Worm (Caenorhabditis elegans) whole organism, young adult: ENCODE measurements around the gene sde-2.

ENCODE experiments used
- B0019.2 ChIP-seq: fragments of 200-800 bp; sonication (Bioruptor generic); conservative IDR thresholded peaks from 2 replicates; pipeline ENCODE4 v1.3.6; 2022; ENCODE audit warnings: missing genetic modification reagents, missing genetic modification characterization, missing compliant biosample characterization
- B0035.1 ChIP-seq: sonication (generic microtip); optimal IDR thresholded peaks from 2 replicates; lab custom pipeline; 2016; ENCODE audit warnings: missing genetic modification characterization, mild to moderate bottlenecking, missing compliant biosample characterization, missing genotype, missing genetic modification reagents
- C17E4.6 ChIP-seq: fragments of 200-800 bp; sonication (Bioruptor generic); IDR thresholded peaks from 2 replicates; pipeline ENCODE4 v1.3.6; 2022; ENCODE audit warnings: missing genetic modification reagents, missing genetic modification characterization, missing compliant biosample characterization
- F10E7.11 ChIP-seq: sonication (generic microtip); optimal IDR thresholded peaks from 2 replicates; lab custom pipeline; 2017; ENCODE audit warnings: mild to moderate bottlenecking, missing genetic modification characterization, moderate library complexity, missing compliant biosample characterization
- F33H1.4 ChIP-seq: fragments of 200-800 bp; sonication (Bioruptor generic); IDR thresholded peaks from 2 replicates; pipeline ENCODE4 v1.3.6; 2022; ENCODE audit warnings: missing genetic modification reagents, missing genetic modification characterization, missing compliant biosample characterization
- F37B4.10 ChIP-seq: fragments of 200-800 bp; sonication (Bioruptor generic); IDR thresholded peaks from 2 replicates; pipeline ENCODE4 v1.3.6; 2022; ENCODE audit warnings: missing genetic modification characterization, missing compliant biosample characterization
- F39B2.1 ChIP-seq: fragments of 200-800 bp; sonication (Bioruptor generic); IDR thresholded peaks from 2 replicates; pipeline ENCODE4 v1.3.6; 2022; ENCODE audit warnings: missing genetic modification reagents, missing genetic modification characterization, missing compliant biosample characterization
- F55B11.4 ChIP-seq: sonication (generic microtip); optimal IDR thresholded peaks from 2 replicates; lab custom pipeline; 2016; ENCODE audit warnings: missing compliant biosample characterization, missing genetic modification characterization, borderline replicate concordance; ENCODE audit not compliant: insufficient read depth
- F57C9.4 ChIP-seq: sonication (generic microtip); optimal IDR thresholded peaks from 2 replicates; lab custom pipeline; 2017; ENCODE audit warnings: mild to moderate bottlenecking, missing genetic modification characterization, missing compliant biosample characterization
- Y53F4B.3 ChIP-seq: fragments of 200-800 bp; sonication (Bioruptor generic); IDR thresholded peaks from 2 replicates; pipeline ENCODE4 v1.3.6; 2022; ENCODE audit warnings: missing genetic modification reagents, missing genetic modification characterization, missing compliant biosample characterization
- Y53G8AR.9 ChIP-seq: fragments of 200-800 bp; sonication (Bioruptor generic); conservative IDR thresholded peaks from 2 replicates; pipeline ENCODE4 v1.3.6; 2022; ENCODE audit warnings: missing genetic modification reagents, missing genetic modification characterization, missing compliant biosample characterization
- ZK185.1 ChIP-seq: sonication (generic microtip); optimal IDR thresholded peaks from 2 replicates; lab custom pipeline; 2016; ENCODE audit warnings: mild to moderate bottlenecking, missing genetic modification characterization, missing compliant biosample characterization; ENCODE audit not compliant: poor library complexity, severe bottlenecking
- akir-1 ChIP-seq: fragments of 200-800 bp; sonication (Bioruptor generic); optimal IDR thresholded peaks from 2 replicates; lab custom pipeline; 2018; ENCODE audit warnings: mild to moderate bottlenecking, missing genetic modification characterization, moderate library complexity, missing compliant biosample characterization
- ama-1 ChIP-seq, 3 experiments: fragments of 150-350 bp in 1 of 3; sonication (generic microtip) in 2 of 3; optimal IDR thresholded peaks; 2 replicates each; lab custom pipeline; 2014 to 2018; ENCODE audit warnings: missing biosample characterization in 2 of 3, missing genetic modification characterization in 2 of 3, missing genetic modification reagents in 2 of 3
- attf-3 ChIP-seq: fragments of 200-800 bp; sonication (Bioruptor generic); conservative IDR thresholded peaks from 2 replicates; pipeline ENCODE4 v1.3.6; 2022; ENCODE audit warnings: missing genetic modification reagents, missing genetic modification characterization, missing compliant biosample characterization
- attf-6 ChIP-seq: fragments of 200-800 bp; sonication (Bioruptor generic); IDR thresholded peaks from 2 replicates; pipeline ENCODE4 v1.3.6; 2022; ENCODE audit warnings: missing genetic modification reagents, missing genetic modification characterization, missing compliant biosample characterization
- bed-2 ChIP-seq: fragments of 200-800 bp; sonication (Bioruptor generic); IDR thresholded peaks from 2 replicates; pipeline ENCODE4 v1.3.6; 2022; ENCODE audit warnings: missing genetic modification reagents, missing genetic modification characterization, missing compliant biosample characterization
- ceh-27 ChIP-seq: fragments of 200-800 bp; sonication (Bioruptor generic); optimal IDR thresholded peaks from 2 replicates; lab custom pipeline; 2018; ENCODE audit warnings: mild to moderate bottlenecking, missing genetic modification characterization, moderate library complexity, missing compliant biosample characterization
- ceh-40 ChIP-seq: fragments of 200-800 bp; sonication (Bioruptor generic); IDR thresholded peaks from 2 replicates; pipeline ENCODE4 v1.3.6; 2022; ENCODE audit warnings: missing genetic modification characterization, missing compliant biosample characterization
- dox-1 ChIP-seq: fragments of 200-800 bp; sonication (Bioruptor generic); IDR thresholded peaks from 2 replicates; pipeline ENCODE4 v1.3.6; 2022; ENCODE audit warnings: missing genetic modification reagents, missing genetic modification characterization, missing compliant biosample characterization
- dpff-1 ChIP-seq: sonication (generic microtip); optimal IDR thresholded peaks from 2 replicates; lab custom pipeline; 2017; ENCODE audit warnings: mild to moderate bottlenecking, missing genetic modification characterization, missing compliant biosample characterization
- dpl-1 ChIP-seq: fragments of 150-350 bp; optimal IDR thresholded peaks from 2 replicates; lab custom pipeline; 2014; ENCODE audit warnings: missing biosample characterization, missing genetic modification reagents, missing genetic modification characterization
- ekl-4 ChIP-seq: fragments of 200-800 bp; sonication (Bioruptor generic); IDR thresholded peaks from 2 replicates; pipeline ENCODE4 v1.3.6; 2022; ENCODE audit warnings: missing genetic modification reagents, missing genetic modification characterization, missing compliant biosample characterization
- let-526 ChIP-seq: fragments of 200-800 bp; sonication (Bioruptor generic); IDR thresholded peaks from 2 replicates; pipeline ENCODE4 v1.3.6; 2022; ENCODE audit warnings: missing genetic modification reagents, missing genetic modification characterization, missing compliant biosample characterization
- let-607 ChIP-seq, 2 experiments: fragments of 200-800 bp in 1 of 2; sonication (Bioruptor generic) in 1 of 2; sonication (generic microtip) in 1 of 2; optimal IDR thresholded peaks; 2 replicates each; lab custom pipeline; 2016 to 2018; ENCODE audit warnings: mild to moderate bottlenecking in 2 of 2, missing compliant biosample characterization in 2 of 2, missing genetic modification characterization in 2 of 2, moderate library complexity in 2 of 2, missing genotype in 1 of 2
- lin-26 ChIP-seq: fragments of 200-800 bp; sonication (Bioruptor generic); IDR thresholded peaks from 2 replicates; pipeline ENCODE4 v1.3.6; 2022; ENCODE audit warnings: missing genetic modification reagents, missing genetic modification characterization, missing compliant biosample characterization
- lin-35 ChIP-seq, 3 experiments: fragments of 150-350 bp in 2 of 3; sonication (generic microtip) in 1 of 3; optimal IDR thresholded peaks; 2 replicates each; lab custom pipeline; 2014 to 2018; ENCODE audit warnings: missing biosample characterization in 3 of 3, missing genetic modification characterization in 3 of 3, missing genetic modification reagents in 3 of 3
- lin-54 ChIP-seq: fragments of 200-800 bp; sonication (Bioruptor generic); optimal IDR thresholded peaks from 2 replicates; lab custom pipeline; 2018; ENCODE audit warnings: mild to moderate bottlenecking, missing genetic modification characterization, missing compliant biosample characterization
- madf-3 ChIP-seq: fragments of 200-800 bp; sonication (Bioruptor generic); IDR thresholded peaks from 2 replicates; pipeline ENCODE4 v1.3.6; 2022; ENCODE audit warnings: missing genetic modification reagents, missing genetic modification characterization, missing compliant biosample characterization
- madf-8 ChIP-seq: fragments of 200-800 bp; sonication (Bioruptor generic); conservative IDR thresholded peaks from 2 replicates; pipeline ENCODE4 v1.3.6; 2022; ENCODE audit warnings: missing genetic modification reagents, missing genetic modification characterization, missing compliant biosample characterization
- mcd-1 ChIP-seq: fragments of 200-800 bp; sonication (Bioruptor generic); IDR thresholded peaks from 2 replicates; pipeline ENCODE4 v1.3.6; 2022; ENCODE audit warnings: missing genetic modification reagents, missing genetic modification characterization, missing compliant biosample characterization
- mxl-1 ChIP-seq: sonication (generic microtip); optimal IDR thresholded peaks from 2 replicates; lab custom pipeline; 2016; ENCODE audit warnings: missing genetic modification characterization, missing compliant biosample characterization
- nfya-1 ChIP-seq: sonication (generic microtip); optimal IDR thresholded peaks from 2 replicates; lab custom pipeline; 2017; ENCODE audit warnings: antibody characterized with exemption, missing compliant biosample characterization, missing genetic modification characterization, borderline replicate concordance; ENCODE audit not compliant: insufficient read depth
- nfya-2 ChIP-seq: fragments of 200-800 bp; sonication (Bioruptor generic); IDR thresholded peaks from 2 replicates; pipeline ENCODE4 v1.3.6; 2022; ENCODE audit warnings: missing genetic modification reagents, missing genetic modification characterization, missing compliant biosample characterization
- nfyb-1 ChIP-seq: fragments of 200-800 bp; sonication (Bioruptor generic); IDR thresholded peaks from 2 replicates; pipeline ENCODE4 v1.3.6; 2022; ENCODE audit warnings: missing genetic modification reagents, missing genetic modification characterization, missing compliant biosample characterization
- nhr-120 ChIP-seq: fragments of 200-800 bp; sonication (Bioruptor generic); IDR thresholded peaks from 2 replicates; pipeline ENCODE4 v1.3.6; 2022; ENCODE audit warnings: missing genetic modification characterization, missing compliant biosample characterization
- nhr-80 ChIP-seq: sonication (generic microtip); optimal IDR thresholded peaks from 2 replicates; lab custom pipeline; 2016; ENCODE audit warnings: missing genetic modification characterization, missing compliant biosample characterization
- pbrm-1 ChIP-seq: fragments of 200-800 bp; sonication (Bioruptor generic); IDR thresholded peaks from 2 replicates; pipeline ENCODE4 v1.3.6; 2022; ENCODE audit warnings: missing genetic modification reagents, missing genetic modification characterization, missing compliant biosample characterization
- rcor-1 ChIP-seq: fragments of 200-800 bp; sonication (Bioruptor generic); IDR thresholded peaks from 2 replicates; pipeline ENCODE4 v1.3.6; 2022; ENCODE audit warnings: missing genetic modification reagents, missing genetic modification characterization, missing compliant biosample characterization
- rec-8 ChIP-seq, 2 experiments: sonication (generic microtip); optimal IDR thresholded peaks; 2 replicates each; lab custom pipeline; 2016; ENCODE audit warnings: mild to moderate bottlenecking in 2 of 2, missing genetic modification characterization in 2 of 2, missing genetic modification reagents in 2 of 2, missing genotype in 2 of 2, missing biosample characterization in 1 of 2, missing compliant biosample characterization in 1 of 2, moderate library complexity in 1 of 2
- tbx-9 ChIP-seq: sonication (generic microtip); optimal IDR thresholded peaks from 2 replicates; lab custom pipeline; 2016; ENCODE audit warnings: borderline replicate concordance, missing genetic modification characterization, inconsistent platforms, missing compliant biosample characterization
- unc-62 ChIP-seq: fragments of 150-350 bp; optimal IDR thresholded peaks from 2 replicates; lab custom pipeline; 2014; ENCODE audit warnings: missing biosample characterization, missing genetic modification reagents, missing genetic modification characterization
- xnd-1 ChIP-seq: sonication (generic microtip); optimal IDR thresholded peaks from 2 replicates; lab custom pipeline; 2016; ENCODE audit warnings: missing genotype, missing genetic modification reagents, missing genetic modification characterization, missing compliant biosample characterization
- zfh-2 ChIP-seq: fragments of 200-800 bp; sonication (Bioruptor generic); conservative IDR thresholded peaks from 2 replicates; pipeline ENCODE4 v1.3.6; 2022; ENCODE audit warnings: missing genetic modification reagents, missing genetic modification characterization, missing compliant biosample characterization
- ztf-18 ChIP-seq: sonication (generic microtip); optimal IDR thresholded peaks from 2 replicates; lab custom pipeline; 2016; ENCODE audit warnings: missing genotype, mild to moderate bottlenecking, missing genetic modification characterization, missing compliant biosample characterization

The sde-2 gene

ce11 chrV:13652322-13652721 lies 24.9 kb downstream of the sde-2 start:
- TF ChIP-seq madf-8, result no peak
- TF ChIP-seq lin-26 (GFP tag; lab: Robert Waterston, UW), result no peak
- TF ChIP-seq attf-6 (GFP tag; lab: Robert Waterston, UW), result 0 out of 2 replicates have a peak, but pooled peaks have one; percentile 17
- TF ChIP-seq F37B4.10 (GFP tag; lab: Robert Waterston, UW), result 0 out of 2 replicates have a peak, but pooled peaks have one; percentile 77
- TF ChIP-seq mxl-1 (tag; lab: Kevin White, UChicago), result no peak

DNA sequence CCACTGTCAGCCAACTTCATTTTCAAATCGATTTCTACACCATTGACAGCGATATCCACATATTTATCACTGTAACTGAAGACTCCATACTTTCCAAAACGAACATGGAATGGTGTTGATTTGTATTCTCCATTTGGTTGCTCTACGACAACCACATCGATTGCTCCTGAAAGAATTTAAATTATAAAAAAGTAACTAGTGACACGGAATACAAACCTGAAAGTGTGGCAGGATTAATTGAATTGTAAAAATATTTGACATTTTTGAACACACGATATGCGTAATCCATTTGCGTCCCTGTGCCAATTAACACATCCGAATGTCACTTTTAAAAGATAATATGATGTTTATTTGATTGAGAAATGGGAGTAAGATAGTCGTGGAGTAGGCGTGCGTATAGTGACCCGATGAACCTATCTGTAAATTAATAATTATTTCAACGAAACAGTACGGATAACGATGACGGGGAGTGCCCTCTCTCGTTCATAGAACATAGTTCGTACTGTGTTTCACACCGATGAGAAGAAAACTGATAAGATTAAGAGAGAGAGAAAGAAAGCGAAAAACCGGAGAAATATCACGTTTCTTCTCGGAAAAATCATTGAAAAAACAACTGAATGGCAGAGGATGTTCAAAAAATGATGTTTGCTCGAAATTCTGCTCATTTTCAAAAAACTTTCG lies 26.5 kb downstream of the sde-2 start, which contains the start of gene lpin-1:
TSS of gene lpin-1 (minus strand) at position 417 of the 681 bp plus-strand sequence.
- no peak for TF ChIP-seq F33H1.4 (GFP tag; lab: Robert Waterston, UW)
- TF ChIP-seq xnd-1, result no peak
- no peak for TF ChIP-seq ceh-27 (GFP tag; lab: Kevin White, UChicago)
- no peak for TF ChIP-seq ama-1 (optimal IDR thresholded peaks at IDR 0.05; lab: Kevin White, UChicago)
- peak in 1 of 2 experiments; percentile 19 for TF ChIP-seq ama-1 (GFP tag; optimal IDR thresholded peaks at IDR 0.05; lab: Kevin White, UChicago)
- no peak for TF ChIP-seq ceh-40 (GFP tag; lab: Robert Waterston, UW)
- TF ChIP-seq C17E4.6 (GFP tag; lab: Robert Waterston, UW), result 0 out of 2 replicates have a peak, but pooled peaks have one; percentile 12
- TF ChIP-seq B0019.2 (GFP tag; lab: Robert Waterston, UW), result no peak
- no peak for TF ChIP-seq Y53F4B.3 (GFP tag; lab: Robert Waterston, UW)
- no peak for TF ChIP-seq ZK185.1 (tag; lab: Kevin White, UChicago)
- TF ChIP-seq nfya-2 (GFP tag; lab: Robert Waterston, UW), result no peak
- TF ChIP-seq lin-26 (GFP tag; lab: Robert Waterston, UW), result no peak
- TF ChIP-seq let-526 (GFP tag; lab: Robert Waterston, UW), result no peak
- no peak for TF ChIP-seq bed-2 (GFP tag; lab: Robert Waterston, UW)
- no peak for TF ChIP-seq tbx-9
- TF ChIP-seq lin-35 (GFP tag; optimal IDR thresholded peaks at IDR 0.05; lab: Kevin White, UChicago), result peak in 1 of 3 experiments; percentile 46
- TF ChIP-seq zfh-2 (GFP tag; lab: Robert Waterston, UW), result no peak
- TF ChIP-seq F57C9.4 (tag; lab: Kevin White, UChicago), result no peak
- TF ChIP-seq dpl-1 (GFP tag; lab: Kevin White, UChicago), result no peak
- TF ChIP-seq nfya-1, result no peak
- no peak for TF ChIP-seq mcd-1 (GFP tag; lab: Robert Waterston, UW)
- no peak for TF ChIP-seq rec-8 (tag; optimal IDR thresholded peaks at IDR 0.05; lab: Kevin White, UChicago)
- no peak for TF ChIP-seq dpff-1 (tag; lab: Kevin White, UChicago)
- TF ChIP-seq lin-54 (GFP tag; lab: Kevin White, UChicago), result no peak
- TF ChIP-seq dox-1, result no peak
- TF ChIP-seq F10E7.11 (tag; lab: Kevin White, UChicago), result no peak
- no peak for TF ChIP-seq nhr-120 (GFP tag; lab: Robert Waterston, UW)
- no peak for TF ChIP-seq B0035.1 (tag; lab: Kevin White, UChicago)
- no peak for TF ChIP-seq ekl-4 (GFP tag; lab: Robert Waterston, UW)
- no peak for TF ChIP-seq F39B2.1 (GFP tag; lab: Robert Waterston, UW)
- TF ChIP-seq madf-3 (GFP tag; lab: Robert Waterston, UW), result no peak
- TF ChIP-seq let-607 (tag; optimal IDR thresholded peaks at IDR 0.05; lab: Kevin White, UChicago), result no peak
- TF ChIP-seq akir-1 (GFP tag; lab: Kevin White, UChicago), result no peak
- no peak for TF ChIP-seq F55B11.4 (tag; lab: Kevin White, UChicago)
- no peak for TF ChIP-seq pbrm-1
- no peak for TF ChIP-seq ztf-18 (tag; lab: Kevin White, UChicago)
- no peak for TF ChIP-seq rcor-1 (GFP tag; lab: Robert Waterston, UW)
- TF ChIP-seq nfyb-1, result 0 out of 2 replicates have a peak, but pooled peaks have one; percentile 7
- no peak for TF ChIP-seq attf-3 (GFP tag; lab: Robert Waterston, UW)
- TF ChIP-seq nhr-80 (tag; lab: Kevin White, UChicago), result peak; percentile 70
- TF ChIP-seq Y53G8AR.9, result 0 out of 2 replicates have a peak, but pooled peaks have one; percentile 12
- TF ChIP-seq unc-62 (GFP tag; lab: Kevin White, UChicago), result no peak
